Worm (Caenorhabditis elegans): Measurements from ENCODE around the gene mrps-26.

ce11 chrIII:5202641-5203040 is 31.8 kb upstream of the mrps-26 start:
- TF ChIP-seq nhr-76 (tag; optimal IDR thresholded peaks at IDR 0.05) (no peak), nhr-2 (tag; optimal IDR thresholded peaks at IDR 0.05) (no peak), snpc-4 (tag; optimal IDR thresholded peaks at IDR 0.05) (no peak), ztf-11 (tag; optimal IDR thresholded peaks at IDR 0.05) (no peak), unc-62 (GFP tag; optimal IDR thresholded peaks at IDR 0.05) (no peak), elt-1 (tag; optimal IDR thresholded peaks at IDR 0.05; ENCODE audit: borderline replicate concordance, insufficient read depth) (no peak), lsy-2 (tag; optimal IDR thresholded peaks at IDR 0.05) (no peak), pha-4 (tag; optimal IDR thresholded peaks at IDR 0.05) (no peak), nhr-237 (tag; optimal IDR thresholded peaks at IDR 0.05) (peak; percentile 1), drap-1 (GFP tag; optimal IDR thresholded peaks at IDR 0.05) (no peak)

Measured in whole organism, mixed stage, embryonic.